Fruit fly (Drosophila melanogaster): ENCODE measurements around the gene CG32452.

Gene CG32452

DNA sequence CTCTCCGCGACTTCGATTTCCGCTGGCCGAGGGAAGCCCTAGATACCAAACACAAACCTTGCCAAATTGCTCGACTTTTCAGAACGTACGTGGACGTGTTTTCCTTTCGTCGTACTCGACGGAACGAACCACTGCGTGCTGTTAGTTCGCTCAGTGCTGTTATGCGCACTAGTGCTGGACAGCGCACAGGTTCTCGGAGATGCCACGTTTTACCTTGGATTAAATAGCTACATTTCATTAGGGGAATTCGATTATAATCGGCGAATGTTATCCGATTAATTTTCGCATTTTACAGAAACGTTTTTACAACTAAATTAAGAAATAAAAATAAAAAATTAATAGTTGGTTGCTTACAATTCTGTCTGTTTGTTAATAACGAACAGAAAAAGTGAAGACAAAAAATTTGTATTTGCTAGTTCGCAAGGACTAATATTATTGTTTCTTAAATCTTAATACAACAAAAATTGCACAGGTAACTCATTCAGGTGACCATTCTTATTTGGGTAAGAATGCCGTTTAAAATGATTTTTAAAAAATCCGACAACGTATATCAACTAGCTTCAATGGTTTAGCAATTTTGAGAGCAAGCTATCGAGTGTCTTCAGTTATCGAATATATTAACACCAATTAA, at the start of gene CG32452, which contains the start of gene ArfGAP3:
Gene CG32452 (plus strand): TSS at position 592 of the 631 bp plus-strand sequence.
Gene ArfGAP3 (minus strand): TSS at position 441 of the 631 bp plus-strand sequence.
- TF ChIP-seq dmrt93B (GFP tag; optimal IDR thresholded peaks at IDR 0.05) (peak; percentile 38), Rel (GFP tag; optimal IDR thresholded peaks at IDR 0.05) (no peak), Rel (tag; optimal IDR thresholded peaks at IDR 0.05) (peak; percentile 9), br (GFP tag; optimal IDR thresholded peaks at IDR 0.05) (no peak), dl (GFP tag; optimal IDR thresholded peaks at IDR 0.05; ENCODE audit: insufficient read depth in 1 of 2, partially characterized antibody in 2 of 2) (no peak), fru (GFP tag; optimal IDR thresholded peaks at IDR 0.05) (peak; percentile 66), CG9705 (GFP tag; optimal IDR thresholded peaks at IDR 0.05) (peak; percentile 62), tai (GFP tag; optimal IDR thresholded peaks at IDR 0.05) (no peak), usp (GFP tag; optimal IDR thresholded peaks at IDR 0.05) (no peak), HLH106 (tag; optimal IDR thresholded peaks at IDR 0.05) (peak; percentile 77), foxo (GFP tag; optimal IDR thresholded peaks at IDR 0.05) (peak in 1 of 2 experiments; percentile 79), brk (GFP tag; optimal IDR thresholded peaks at IDR 0.05) (no peak), N (GFP tag; optimal IDR thresholded peaks at IDR 0.05) (no peak), woc (GFP tag; optimal IDR thresholded peaks at IDR 0.05) (peak; percentile 75), jim (GFP tag; optimal IDR thresholded peaks at IDR 0.05) (no peak), Hr83 (GFP tag; optimal IDR thresholded peaks at IDR 0.05; ENCODE audit: poor library complexity, severe bottlenecking) (peak; percentile 74), Abd-B (GFP tag; optimal IDR thresholded peaks at IDR 0.05) (no peak), Myc (optimal IDR thresholded peaks at IDR 0.05) (peak; percentile 74), Hr78 (GFP tag; optimal IDR thresholded peaks at IDR 0.05) (no peak), sv (GFP tag; optimal IDR thresholded peaks at IDR 0.05) (peak; percentile 62), rgr (GFP tag; optimal IDR thresholded peaks at IDR 0.05) (peak; percentile 67), Hnf4 (GFP tag; optimal IDR thresholded peaks at IDR 0.05) (no peak), ey (GFP tag; optimal IDR thresholded peaks at IDR 0.05) (peak; percentile 73), Mio (GFP tag; optimal IDR thresholded peaks at IDR 0.05) (no peak), CG32264 (GFP tag; optimal IDR thresholded peaks at IDR 0.05) (no peak), Jra (GFP tag; optimal IDR thresholded peaks at IDR 0.05) (peak; percentile 68), GATAd (GFP tag; optimal IDR thresholded peaks at IDR 0.05) (peak; percentile 63), Dfd (GFP tag; optimal IDR thresholded peaks at IDR 0.05) (no peak), Sp1 (GFP tag; optimal IDR thresholded peaks at IDR 0.05) (peak; percentile 68), psq (GFP tag; optimal IDR thresholded peaks at IDR 0.05) (peak; percentile 50), h (GFP tag; optimal IDR thresholded peaks at IDR 0.05) (peak; percentile 70), CrebA (GFP tag; optimal IDR thresholded peaks at IDR 0.05; ENCODE audit: borderline replicate concordance) (no peak), OdsH (GFP tag; optimal IDR thresholded peaks at IDR 0.05) (peak; percentile 26), sage (GFP tag; optimal IDR thresholded peaks at IDR 0.05) (no peak)

DNA sequence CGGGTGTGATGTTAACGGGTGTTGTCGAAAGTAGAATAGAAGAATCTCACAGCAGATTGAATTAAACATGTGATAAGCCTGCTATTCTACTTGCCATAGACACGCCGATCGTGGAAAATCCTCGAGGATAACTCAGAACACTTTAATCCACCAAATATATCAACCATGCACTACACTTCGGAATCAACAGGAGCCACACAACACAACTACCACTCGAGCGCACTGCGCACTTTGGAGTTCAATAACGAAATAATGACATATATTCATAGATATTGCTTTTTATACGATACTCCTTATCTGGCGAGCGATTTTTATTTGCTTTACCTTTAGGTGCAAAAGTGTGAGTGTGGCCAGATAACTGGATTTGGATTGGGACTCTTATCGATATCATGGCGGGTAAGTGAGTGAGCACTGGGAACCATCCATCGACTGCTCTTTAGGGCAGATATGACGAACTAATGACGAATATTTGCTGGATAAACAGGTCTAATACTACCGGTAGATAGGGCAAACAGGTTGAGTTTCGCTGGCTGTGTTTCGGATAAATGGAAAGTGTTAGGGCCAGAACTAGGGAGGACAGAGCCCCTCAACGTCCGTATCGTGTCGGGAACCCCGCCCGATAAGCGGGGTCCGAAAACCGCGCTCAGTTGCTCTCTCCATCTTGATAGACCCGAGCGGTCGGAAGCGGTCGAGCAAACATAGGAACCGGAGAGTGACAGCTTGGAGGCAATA, 48.1 kb upstream of the CG32452 start, which contains the start of gene Jhbp6:
Gene Jhbp6 (plus strand): TSS at position 682 of the 732 bp plus-strand sequence.
- TF ChIP-seq Hr78 (GFP tag; optimal IDR thresholded peaks at IDR 0.05): no peak
- TF ChIP-seq lola (GFP tag; optimal IDR thresholded peaks at IDR 0.05): no peak
- TF ChIP-seq brk (GFP tag; optimal IDR thresholded peaks at IDR 0.05): no peak
- no peak for TF ChIP-seq pan (optimal IDR thresholded peaks at IDR 0.05)
- TF ChIP-seq psq (GFP tag; optimal IDR thresholded peaks at IDR 0.05): no peak
- no peak for TF ChIP-seq CG9705 (GFP tag; optimal IDR thresholded peaks at IDR 0.05)
- TF ChIP-seq N (GFP tag; optimal IDR thresholded peaks at IDR 0.05): no peak
- TF ChIP-seq woc (GFP tag; optimal IDR thresholded peaks at IDR 0.05): no peak
- peak; percentile 12 for TF ChIP-seq rgr (GFP tag; optimal IDR thresholded peaks at IDR 0.05)
- no peak for TF ChIP-seq HLH106 (tag; optimal IDR thresholded peaks at IDR 0.05)
- no peak for TF ChIP-seq Rel (GFP tag; optimal IDR thresholded peaks at IDR 0.05)
- peak; percentile 13 for TF ChIP-seq Rel (tag; optimal IDR thresholded peaks at IDR 0.05)
- no peak for TF ChIP-seq dl (GFP tag; optimal IDR thresholded peaks at IDR 0.05; ENCODE audit: insufficient read depth in 1 of 2, partially characterized antibody in 2 of 2)
- no peak for TF ChIP-seq Hnf4 (GFP tag; optimal IDR thresholded peaks at IDR 0.05)
- no peak for TF ChIP-seq CrebA (GFP tag; optimal IDR thresholded peaks at IDR 0.05; ENCODE audit: borderline replicate concordance)
- TF ChIP-seq Hr83 (GFP tag; optimal IDR thresholded peaks at IDR 0.05; ENCODE audit: poor library complexity, severe bottlenecking): no peak
- no peak for TF ChIP-seq Mio (GFP tag; optimal IDR thresholded peaks at IDR 0.05)

All from whole organism, wandering third instar larva.